Fruit fly (Drosophila melanogaster): Measurements from ENCODE around the gene Vha26.

The Vha26 gene

DNA sequence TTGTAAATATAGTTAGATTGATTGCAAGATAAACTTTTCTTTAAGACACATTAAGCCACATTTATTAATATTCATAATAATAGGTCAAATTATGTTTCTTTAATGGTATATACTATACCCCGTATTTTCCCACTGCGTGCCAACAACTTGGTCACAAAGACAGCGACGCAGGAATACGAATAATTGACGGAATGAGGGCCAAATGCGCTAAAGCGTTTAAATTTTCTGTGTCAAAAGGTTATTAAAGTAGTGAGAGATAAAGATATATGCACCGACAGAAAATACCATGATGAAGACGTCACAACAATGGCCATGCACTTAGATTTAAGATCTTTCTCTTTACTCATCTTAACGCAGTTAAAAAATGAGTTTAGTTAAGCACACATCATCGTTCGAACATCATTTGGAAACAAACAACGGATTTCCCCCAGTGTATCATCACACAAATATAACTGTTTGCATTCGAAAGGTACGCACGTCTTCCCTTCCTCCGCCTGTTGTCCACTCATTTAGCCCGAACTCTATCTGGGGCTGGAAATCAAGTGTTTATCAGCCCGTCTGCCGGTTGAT lies 28.9 kb downstream of the Vha26 start:
- TF ChIP-seq CG9948 (tag; optimal IDR thresholded peaks at IDR 0.05), result peak; percentile 41
- peak; percentile 60 for TF ChIP-seq CG15710 (tag; optimal IDR thresholded peaks at IDR 0.05)
- peak; percentile 64; the same call in 1 of the 3 replicates for TF ChIP-seq fd96Ca (GFP tag; IDR thresholded peaks at IDR 0.05)
- peak; percentile 60 for TF ChIP-seq Snoo (tag; optimal IDR thresholded peaks at IDR 0.05)
- no peak for TF ChIP-seq D1 (tag; optimal IDR thresholded peaks at IDR 0.05)
- peak; percentile 34 for TF ChIP-seq Pif1B (GFP tag; optimal IDR thresholded peaks at IDR 0.05)
- no peak for TF ChIP-seq CG13204 (GFP tag; optimal IDR thresholded peaks at IDR 0.05)
- peak; percentile 79 for TF ChIP-seq CG14655 (GFP tag; optimal IDR thresholded peaks at IDR 0.05)
- TF ChIP-seq CG8301 (tag; optimal IDR thresholded peaks at IDR 0.05), result peak; percentile 58
- peak; percentile 14 for TF ChIP-seq gl (tag; optimal IDR thresholded peaks at IDR 0.05)
- TF ChIP-seq CG10348 (GFP tag; IDR thresholded peaks at IDR 0.05), result no peak
- peak; percentile 30 for TF ChIP-seq CG12605 (GFP tag; IDR thresholded peaks at IDR 0.05)
- TF ChIP-seq CG4496 (GFP tag; IDR thresholded peaks at IDR 0.05), result 0 out of 3 replicates have a peak, but pooled peaks have one; percentile 45
- TF ChIP-seq CG17806 (tag; optimal IDR thresholded peaks at IDR 0.05), result peak; percentile 45
- no peak for TF ChIP-seq EcR (GFP tag; optimal IDR thresholded peaks at IDR 0.05)
- peak; percentile 51 for TF ChIP-seq rn (GFP tag; IDR thresholded peaks at IDR 0.05)
- TF ChIP-seq CG32121 (GFP tag; IDR thresholded peaks at IDR 0.05), result peak; percentile 33; the same call in 1 of the 2 replicates
- no peak; the same call in 1 of the 2 replicates for TF ChIP-seq Ets98B (GFP tag; IDR thresholded peaks at IDR 0.05)
- TF ChIP-seq Pif1A (GFP tag; optimal IDR thresholded peaks at IDR 0.05), result peak; percentile 61
- TF ChIP-seq CG34367 (tag; optimal IDR thresholded peaks at IDR 0.05), result peak; percentile 30
- peak; percentile 70 for TF ChIP-seq CG8159 (tag; optimal IDR thresholded peaks at IDR 0.05)

DNA sequence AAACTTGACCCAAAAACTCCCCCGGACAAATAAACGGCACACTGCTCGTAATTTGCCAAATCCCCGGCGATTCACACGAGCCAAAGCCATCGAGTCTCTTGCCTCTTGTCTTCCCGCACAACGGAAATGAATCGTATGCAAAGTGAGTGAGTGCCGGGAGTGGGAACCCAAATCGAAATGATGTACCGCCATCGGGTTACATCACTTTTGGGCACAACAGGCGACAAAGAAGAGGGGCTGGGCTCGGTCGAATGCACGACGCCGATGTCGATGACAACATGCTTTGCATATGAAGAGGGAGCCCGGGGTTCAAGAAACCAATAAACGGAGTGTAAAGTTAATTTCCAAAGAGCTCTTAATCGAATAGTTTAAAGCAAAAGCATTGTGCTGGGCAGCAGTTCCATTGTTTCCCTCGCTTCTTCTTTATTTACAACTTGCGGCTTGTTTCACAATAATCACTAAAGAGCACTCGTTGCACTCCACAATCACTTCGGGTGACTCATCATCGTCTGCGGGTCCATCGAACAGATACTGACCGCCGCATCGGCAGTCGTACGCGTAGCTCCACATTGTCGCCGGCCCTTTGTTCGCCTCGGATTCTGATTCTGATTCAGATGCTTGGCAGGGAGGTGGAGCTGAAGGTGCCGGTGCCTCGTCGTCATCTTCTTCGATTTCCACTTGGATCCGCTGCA lies 30.3 kb downstream of the Vha26 start:
- TF ChIP-seq CG15710 (tag; optimal IDR thresholded peaks at IDR 0.05), result no peak
- no peak for TF ChIP-seq rn (GFP tag; IDR thresholded peaks at IDR 0.05)
- no peak for TF ChIP-seq CG17806 (tag; optimal IDR thresholded peaks at IDR 0.05)
- peak; percentile 4 for TF ChIP-seq CG8301 (tag; optimal IDR thresholded peaks at IDR 0.05)
- TF ChIP-seq Ets98B (GFP tag; IDR thresholded peaks at IDR 0.05), result no peak; the same call in 1 of the 2 replicates
- peak; percentile 82 for TF ChIP-seq gl (tag; optimal IDR thresholded peaks at IDR 0.05)
- no peak for TF ChIP-seq Pif1B (GFP tag; optimal IDR thresholded peaks at IDR 0.05)
- TF ChIP-seq Snoo (tag; optimal IDR thresholded peaks at IDR 0.05), result no peak
- no peak for TF ChIP-seq CG9948 (tag; optimal IDR thresholded peaks at IDR 0.05)
- TF ChIP-seq Pif1A (GFP tag; optimal IDR thresholded peaks at IDR 0.05), result peak; percentile 4
- TF ChIP-seq CG34367 (tag; optimal IDR thresholded peaks at IDR 0.05), result peak; percentile 18
- peak; percentile 50 for TF ChIP-seq CG12605 (GFP tag; IDR thresholded peaks at IDR 0.05)
- peak; percentile 94 for TF ChIP-seq EcR (GFP tag; optimal IDR thresholded peaks at IDR 0.05)
- peak; percentile 14 for TF ChIP-seq CG14655 (GFP tag; optimal IDR thresholded peaks at IDR 0.05)
- TF ChIP-seq CG32121 (GFP tag; IDR thresholded peaks at IDR 0.05), result no peak
- TF ChIP-seq fd96Ca (GFP tag; IDR thresholded peaks at IDR 0.05), result 0 out of 3 replicates have a peak, but pooled peaks have one; percentile 45
- TF ChIP-seq CG8159 (tag; optimal IDR thresholded peaks at IDR 0.05), result peak; percentile 27
- TF ChIP-seq D1 (tag; optimal IDR thresholded peaks at IDR 0.05), result no peak
- peak; percentile 42; the same call in 1 of the 3 replicates for TF ChIP-seq CG4496 (GFP tag; IDR thresholded peaks at IDR 0.05)
- TF ChIP-seq CG13204 (GFP tag; optimal IDR thresholded peaks at IDR 0.05), result peak; percentile 77

- TF ChIP-seq CG15710 (tag; optimal IDR thresholded peaks at IDR 0.05), result no peak
- no peak for TF ChIP-seq gl (tag; optimal IDR thresholded peaks at IDR 0.05)
- no peak for TF ChIP-seq CG17806 (tag; optimal IDR thresholded peaks at IDR 0.05)
- no peak for TF ChIP-seq Pif1B (GFP tag; optimal IDR thresholded peaks at IDR 0.05)
These were observed 30.8 kb downstream of the Vha26 start for dm6 chr3R:5622406-5622752.

- TF ChIP-seq gl (tag; optimal IDR thresholded peaks at IDR 0.05) (peak; percentile 27), CG34367 (tag; optimal IDR thresholded peaks at IDR 0.05) (no peak), EcR (GFP tag; optimal IDR thresholded peaks at IDR 0.05) (peak; percentile 25), CG4496 (GFP tag; IDR thresholded peaks at IDR 0.05) (no peak), fd96Ca (GFP tag; IDR thresholded peaks at IDR 0.05) (no peak), CG8301 (tag; optimal IDR thresholded peaks at IDR 0.05) (no peak), CG9948 (tag; optimal IDR thresholded peaks at IDR 0.05) (no peak), Pif1A (GFP tag; optimal IDR thresholded peaks at IDR 0.05) (peak; percentile 21), CG12605 (GFP tag; IDR thresholded peaks at IDR 0.05) (no peak), rn (GFP tag; IDR thresholded peaks at IDR 0.05) (no peak), CG8159 (tag; optimal IDR thresholded peaks at IDR 0.05) (no peak), Snoo (tag; optimal IDR thresholded peaks at IDR 0.05) (no peak), CG15710 (tag; optimal IDR thresholded peaks at IDR 0.05) (no peak), Ets98B (GFP tag; IDR thresholded peaks at IDR 0.05) (no peak), Pif1B (GFP tag; optimal IDR thresholded peaks at IDR 0.05) (peak; percentile 38), CG17806 (tag; optimal IDR thresholded peaks at IDR 0.05) (no peak), CG32121 (GFP tag; IDR thresholded peaks at IDR 0.05) (no peak)
These were observed 31.5 kb downstream of the Vha26 start for dm6 chr3R:5622985-5623630.

DNA sequence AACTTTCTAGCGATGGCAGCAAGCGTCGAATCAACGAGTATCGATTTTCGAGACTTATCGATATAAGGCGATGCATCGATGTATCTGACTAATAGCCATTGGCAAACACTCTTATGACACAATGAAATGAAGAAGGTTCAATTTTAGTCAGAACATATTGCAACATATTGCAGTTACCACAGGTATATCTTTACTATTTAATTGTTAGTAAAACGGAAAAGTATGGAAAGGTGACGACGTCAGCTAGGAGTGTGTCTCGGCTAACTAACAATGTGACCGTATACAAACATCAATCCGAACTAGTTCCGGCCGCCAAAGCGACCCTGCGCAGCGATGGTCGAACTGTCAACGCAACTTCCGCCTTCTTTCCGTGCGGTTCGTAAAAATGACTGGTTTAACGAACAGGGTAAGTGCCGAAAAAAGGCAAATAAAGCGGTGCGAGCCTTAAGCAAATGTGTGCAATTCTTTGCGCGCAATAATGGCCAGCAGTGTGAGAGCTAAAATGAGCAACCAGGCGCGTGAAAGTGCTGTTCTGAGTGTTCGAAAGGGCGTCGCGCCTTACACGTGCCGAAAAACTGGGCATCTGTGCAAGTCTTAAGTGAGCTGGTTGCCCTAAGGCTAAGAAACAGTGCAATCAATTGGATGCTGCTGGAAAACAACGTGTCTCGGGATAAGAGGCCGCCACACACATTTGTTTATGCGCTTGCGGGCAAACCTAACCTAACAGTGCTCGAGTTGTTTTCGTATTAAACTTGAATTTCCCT lies 32.7 kb downstream of the Vha26 start, which contains the start of the genes Dph4, Spec2 and RpL13A:
Gene Dph4, minus strand, starts transcription at position 11 of the 764 bp plus-strand sequence.
Gene Spec2, minus strand, starts transcription at position 11 of the 764 bp plus-strand sequence.
Gene RpL13A, plus strand, starts transcription at position 360 of the 764 bp plus-strand sequence.
- TF ChIP-seq CG9948 (tag; optimal IDR thresholded peaks at IDR 0.05), result peak; percentile 22
- TF ChIP-seq D1 (tag; optimal IDR thresholded peaks at IDR 0.05), result no peak
- TF ChIP-seq CG8159 (tag; optimal IDR thresholded peaks at IDR 0.05), result no peak
- TF ChIP-seq CG32121 (GFP tag; IDR thresholded peaks at IDR 0.05), result no peak
- no peak for TF ChIP-seq fd96Ca (GFP tag; IDR thresholded peaks at IDR 0.05)
- peak; percentile 42 for TF ChIP-seq CG8301 (tag; optimal IDR thresholded peaks at IDR 0.05)
- no peak for TF ChIP-seq rn (GFP tag; IDR thresholded peaks at IDR 0.05)
- TF ChIP-seq CG13204 (GFP tag; optimal IDR thresholded peaks at IDR 0.05), result no peak
- peak; percentile 72 for TF ChIP-seq gl (tag; optimal IDR thresholded peaks at IDR 0.05)
- peak; percentile 63 for TF ChIP-seq CG15710 (tag; optimal IDR thresholded peaks at IDR 0.05)
- TF ChIP-seq CG34367 (tag; optimal IDR thresholded peaks at IDR 0.05), result peak; percentile 83
- peak; percentile 94 for TF ChIP-seq Snoo (tag; optimal IDR thresholded peaks at IDR 0.05)
- no peak for TF ChIP-seq Ets98B (GFP tag; IDR thresholded peaks at IDR 0.05)
- TF ChIP-seq CG12605 (GFP tag; IDR thresholded peaks at IDR 0.05), result no peak
- no peak for TF ChIP-seq CG14655 (GFP tag; optimal IDR thresholded peaks at IDR 0.05)
- peak; percentile 34 for TF ChIP-seq CG17806 (tag; optimal IDR thresholded peaks at IDR 0.05)

All from whole organism, pupa.